Worm (Caenorhabditis elegans) whole organism, late embryonic: ENCODE results near the gene AH9.6.

Source experiments
- ceh-14 ChIP-seq: sonication (generic microtip); optimal IDR thresholded peaks from 2 replicates; lab custom pipeline; 2016; ENCODE audit warnings: missing genotype, missing genetic modification characterization, missing compliant biosample characterization
- dmd-4 ChIP-seq: sonication (generic microtip); optimal IDR thresholded peaks from 2 replicates; lab custom pipeline; 2016; ENCODE audit warnings: borderline replicate concordance, missing genetic modification characterization, missing compliant biosample characterization
- eyg-1 ChIP-seq: sonication (generic microtip); optimal IDR thresholded peaks from 2 replicates; lab custom pipeline; 2016; ENCODE audit warnings: missing genotype, missing genetic modification characterization, missing compliant biosample characterization
- lim-6 ChIP-seq: sonication (generic microtip); optimal IDR thresholded peaks from 2 replicates; lab custom pipeline; 2016; ENCODE audit warnings: missing genetic modification characterization, missing compliant biosample characterization
- nfya-1 ChIP-seq: sonication (generic microtip); optimal IDR thresholded peaks from 2 replicates; lab custom pipeline; 2017; ENCODE audit warnings: missing genetic modification characterization, mild to moderate bottlenecking, missing compliant biosample characterization, antibody characterized with exemption, moderate library complexity
- nhr-11 ChIP-seq: fragments of 150-350 bp; optimal IDR thresholded peaks from 2 replicates; lab custom pipeline; 2014; ENCODE audit warnings: missing biosample characterization, missing genetic modification characterization

DNA sequence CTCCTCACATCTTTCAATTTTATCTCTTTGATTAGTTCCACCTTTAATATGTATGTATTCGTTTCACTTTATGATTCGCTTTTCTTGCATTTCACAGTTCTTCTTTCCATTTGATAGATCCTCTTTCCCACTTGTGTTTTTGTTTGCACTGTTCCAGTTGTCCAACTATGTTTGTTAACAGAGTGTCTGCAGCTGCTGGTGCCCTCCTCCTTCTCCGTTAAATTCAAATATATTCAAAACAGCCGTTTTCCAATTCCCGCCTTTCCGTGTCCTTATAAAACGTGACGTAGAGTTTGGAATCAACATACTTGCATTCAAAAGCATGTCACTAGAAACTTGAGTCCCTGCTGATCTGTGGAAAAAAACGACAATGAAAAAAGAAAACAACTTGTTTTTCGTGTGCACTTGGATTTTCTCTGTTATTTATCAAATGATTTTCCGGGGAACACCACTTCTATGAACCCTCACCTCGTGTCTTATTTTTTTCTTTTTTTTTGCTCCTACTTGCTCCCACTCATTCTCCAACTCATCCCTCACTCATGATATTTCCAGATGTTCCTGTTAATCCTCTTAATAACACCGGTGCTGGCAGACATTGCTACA is 26.4 kb upstream of the AH9.6 start, which contains the start of gene T10H10.2:
- TF ChIP-seq ceh-14 (tag; lab: Kevin White, UChicago) (no peak), dmd-4 (tag; lab: Kevin White, UChicago) (no peak), lim-6 (tag; lab: Kevin White, UChicago) (no peak), nfya-1 (tag; lab: Kevin White, UChicago) (no peak), eyg-1 (no peak), nhr-11 (tag; lab: Kevin White, UChicago) (no peak)
